Worm (Caenorhabditis elegans) whole organism, young adult: ENCODE data around the gene F49E8.8.

Experiments used
- B0019.2 ChIP-seq: fragments of 200-800 bp; sonication (Bioruptor generic); conservative IDR thresholded peaks from 2 replicates; pipeline ENCODE4 v1.3.6; 2022; ENCODE audit warnings: missing genetic modification reagents, missing genetic modification characterization, missing compliant biosample characterization
- C06A6.2 ChIP-seq: fragments of 200-800 bp; sonication (Bioruptor generic); conservative IDR thresholded peaks from 2 replicates; pipeline ENCODE4 v1.3.6; 2022; ENCODE audit warnings: missing genetic modification characterization, missing compliant biosample characterization
- C17E4.6 ChIP-seq: fragments of 200-800 bp; sonication (Bioruptor generic); IDR thresholded peaks from 2 replicates; pipeline ENCODE4 v1.3.6; 2022; ENCODE audit warnings: missing genetic modification reagents, missing genetic modification characterization, missing compliant biosample characterization
- D2030.7 ChIP-seq: fragments of 200-800 bp; sonication (Bioruptor generic); IDR thresholded peaks from 2 replicates; pipeline ENCODE4 v1.3.6; 2022; ENCODE audit warnings: missing genetic modification reagents, missing genetic modification characterization, missing compliant biosample characterization
- F52B5.7 ChIP-seq: sonication (generic microtip); optimal IDR thresholded peaks from 2 replicates; lab custom pipeline; 2016; ENCODE audit warnings: mild to moderate bottlenecking, missing genetic modification characterization, missing compliant biosample characterization
- ZK185.1 ChIP-seq: sonication (generic microtip); optimal IDR thresholded peaks from 2 replicates; lab custom pipeline; 2016; ENCODE audit warnings: mild to moderate bottlenecking, missing genetic modification characterization, missing compliant biosample characterization; ENCODE audit not compliant: poor library complexity, severe bottlenecking
- akir-1 ChIP-seq: fragments of 200-800 bp; sonication (Bioruptor generic); optimal IDR thresholded peaks from 2 replicates; lab custom pipeline; 2018; ENCODE audit warnings: mild to moderate bottlenecking, missing genetic modification characterization, moderate library complexity, missing compliant biosample characterization
- attf-3 ChIP-seq: fragments of 200-800 bp; sonication (Bioruptor generic); conservative IDR thresholded peaks from 2 replicates; pipeline ENCODE4 v1.3.6; 2022; ENCODE audit warnings: missing genetic modification reagents, missing genetic modification characterization, missing compliant biosample characterization
- attf-5 ChIP-seq: fragments of 200-800 bp; sonication (Bioruptor generic); optimal IDR thresholded peaks from 2 replicates; lab custom pipeline; 2018; ENCODE audit warnings: mild to moderate bottlenecking, missing genetic modification characterization, missing compliant biosample characterization
- attf-6 ChIP-seq: fragments of 200-800 bp; sonication (Bioruptor generic); IDR thresholded peaks from 2 replicates; pipeline ENCODE4 v1.3.6; 2022; ENCODE audit warnings: missing genetic modification reagents, missing genetic modification characterization, missing compliant biosample characterization
- cebp-1 ChIP-seq, 2 experiments: fragments of 200-800 bp in 1 of 2; sonication (Bioruptor generic) in 1 of 2; sonication (generic microtip) in 1 of 2; IDR thresholded peaks in 1 of 2; optimal IDR thresholded peaks in 1 of 2; 2 replicates each; pipeline versions ENCODE4 v1.3.6 to Lab custom; 2017 to 2022; ENCODE audit warnings: missing compliant biosample characterization in 2 of 2, missing genetic modification characterization in 2 of 2, mild to moderate bottlenecking in 1 of 2, missing genetic modification reagents in 1 of 2, moderate library complexity in 1 of 2
- cebp-2 ChIP-seq: fragments of 200-800 bp; sonication (Bioruptor generic); IDR thresholded peaks from 2 replicates; pipeline ENCODE4 v1.3.6; 2022; ENCODE audit warnings: missing genetic modification characterization, missing compliant biosample characterization
- ceh-100 ChIP-seq: fragments of 200-800 bp; sonication (Bioruptor generic); IDR thresholded peaks from 2 replicates; pipeline ENCODE4 v1.3.6; 2022; ENCODE audit warnings: missing genetic modification reagents, missing genetic modification characterization, missing compliant biosample characterization
- ceh-27 ChIP-seq: fragments of 200-800 bp; sonication (Bioruptor generic); optimal IDR thresholded peaks from 2 replicates; lab custom pipeline; 2018; ENCODE audit warnings: mild to moderate bottlenecking, missing genetic modification characterization, moderate library complexity, missing compliant biosample characterization
- ceh-40 ChIP-seq: fragments of 200-800 bp; sonication (Bioruptor generic); IDR thresholded peaks from 2 replicates; pipeline ENCODE4 v1.3.6; 2022; ENCODE audit warnings: missing genetic modification characterization, missing compliant biosample characterization
- ceh-58 ChIP-seq: fragments of 200-800 bp; sonication (Bioruptor generic); IDR thresholded peaks from 2 replicates; pipeline ENCODE4 v1.3.6; 2022; ENCODE audit warnings: missing genetic modification characterization, missing compliant biosample characterization
- ceh-79 ChIP-seq: sonication (generic microtip); optimal IDR thresholded peaks from 2 replicates; lab custom pipeline; 2017; ENCODE audit warnings: mild to moderate bottlenecking, missing genetic modification characterization, missing compliant biosample characterization
- chd-7 ChIP-seq: sonication (generic microtip); optimal IDR thresholded peaks from 2 replicates; lab custom pipeline; 2016; ENCODE audit warnings: mild to moderate bottlenecking, missing genetic modification characterization, moderate library complexity, missing compliant biosample characterization
- dpff-1 ChIP-seq: sonication (generic microtip); optimal IDR thresholded peaks from 2 replicates; lab custom pipeline; 2017; ENCODE audit warnings: mild to moderate bottlenecking, missing genetic modification characterization, missing compliant biosample characterization
- egl-44 ChIP-seq: fragments of 200-800 bp; sonication (Bioruptor generic); IDR thresholded peaks from 2 replicates; pipeline ENCODE4 v1.3.6; 2022; ENCODE audit warnings: missing genetic modification reagents, missing genetic modification characterization, missing compliant biosample characterization
- ekl-4 ChIP-seq: fragments of 200-800 bp; sonication (Bioruptor generic); IDR thresholded peaks from 2 replicates; pipeline ENCODE4 v1.3.6; 2022; ENCODE audit warnings: missing genetic modification reagents, missing genetic modification characterization, missing compliant biosample characterization
- him-1 ChIP-seq: sonication (generic microtip); optimal IDR thresholded peaks from 2 replicates; lab custom pipeline; 2016; ENCODE audit warnings: missing genotype, missing genetic modification reagents, missing genetic modification characterization, missing compliant biosample characterization
- hlh-12 ChIP-seq: sonication (generic microtip); optimal IDR thresholded peaks from 2 replicates; lab custom pipeline; 2016; ENCODE audit warnings: missing genetic modification characterization, missing compliant biosample characterization
- hmg-1.2 ChIP-seq: fragments of 200-800 bp; sonication (Bioruptor generic); IDR thresholded peaks from 2 replicates; pipeline ENCODE4 v1.3.6; 2022; ENCODE audit warnings: missing genetic modification reagents, missing genetic modification characterization, missing compliant biosample characterization
- hmg-20 ChIP-seq: fragments of 200-800 bp; sonication (Bioruptor generic); IDR thresholded peaks from 2 replicates; pipeline ENCODE4 v1.3.6; 2022; ENCODE audit warnings: missing genetic modification reagents, missing genetic modification characterization, missing compliant biosample characterization
- hrde-1 ChIP-seq: sonication (generic microtip); optimal IDR thresholded peaks from 2 replicates; lab custom pipeline; 2016; ENCODE audit warnings: missing genetic modification characterization, mild to moderate bottlenecking, missing compliant biosample characterization, moderate library complexity, missing genotype, missing genetic modification reagents, borderline replicate concordance
- let-607 ChIP-seq, 2 experiments: fragments of 200-800 bp in 1 of 2; sonication (Bioruptor generic) in 1 of 2; sonication (generic microtip) in 1 of 2; optimal IDR thresholded peaks; 2 replicates each; lab custom pipeline; 2016 to 2018; ENCODE audit warnings: mild to moderate bottlenecking in 2 of 2, missing compliant biosample characterization in 2 of 2, missing genetic modification characterization in 2 of 2, moderate library complexity in 2 of 2, missing genotype in 1 of 2
- lin-26 ChIP-seq: fragments of 200-800 bp; sonication (Bioruptor generic); IDR thresholded peaks from 2 replicates; pipeline ENCODE4 v1.3.6; 2022; ENCODE audit warnings: missing genetic modification reagents, missing genetic modification characterization, missing compliant biosample characterization
- madf-10 ChIP-seq: sonication (generic microtip); optimal IDR thresholded peaks from 2 replicates; lab custom pipeline; 2016; ENCODE audit warnings: mild to moderate bottlenecking, missing genetic modification characterization, missing compliant biosample characterization
- madf-6 ChIP-seq: fragments of 200-800 bp; sonication (Bioruptor generic); IDR thresholded peaks from 2 replicates; pipeline ENCODE4 v1.3.6; 2022; ENCODE audit warnings: missing genetic modification reagents, missing genetic modification characterization, missing compliant biosample characterization
- madf-8 ChIP-seq: fragments of 200-800 bp; sonication (Bioruptor generic); conservative IDR thresholded peaks from 2 replicates; pipeline ENCODE4 v1.3.6; 2022; ENCODE audit warnings: missing genetic modification reagents, missing genetic modification characterization, missing compliant biosample characterization
- mcd-1 ChIP-seq: fragments of 200-800 bp; sonication (Bioruptor generic); IDR thresholded peaks from 2 replicates; pipeline ENCODE4 v1.3.6; 2022; ENCODE audit warnings: missing genetic modification reagents, missing genetic modification characterization, missing compliant biosample characterization
- nfyb-1 ChIP-seq: fragments of 200-800 bp; sonication (Bioruptor generic); IDR thresholded peaks from 2 replicates; pipeline ENCODE4 v1.3.6; 2022; ENCODE audit warnings: missing genetic modification reagents, missing genetic modification characterization, missing compliant biosample characterization
- nhr-80 ChIP-seq: sonication (generic microtip); optimal IDR thresholded peaks from 2 replicates; lab custom pipeline; 2016; ENCODE audit warnings: missing genetic modification characterization, missing compliant biosample characterization
- sea-2 ChIP-seq: fragments of 200-800 bp; sonication (Bioruptor generic); IDR thresholded peaks from 2 replicates; pipeline ENCODE4 v1.3.6; 2022; ENCODE audit warnings: missing genetic modification characterization, missing compliant biosample characterization
- snpc-1.3 ChIP-seq: sonication (generic microtip); optimal IDR thresholded peaks from 2 replicates; lab custom pipeline; 2017; ENCODE audit warnings: missing genetic modification characterization, mild to moderate bottlenecking, missing compliant biosample characterization, antibody characterized with exemption, moderate library complexity, missing genotype, missing genetic modification reagents; ENCODE audit not compliant: insufficient read depth
- snpc-4 ChIP-seq, 5 experiments: fragments of 150-350 bp in 1 of 5; sonication (generic microtip) in 4 of 5; optimal IDR thresholded peaks; 2 replicates each; lab custom pipeline; 2014 to 2018; ENCODE audit warnings: missing genetic modification characterization in 5 of 5, missing biosample characterization in 3 of 5, antibody characterized with exemption in 2 of 5, mild to moderate bottlenecking in 2 of 5, missing compliant biosample characterization in 2 of 5, missing genotype in 2 of 5, moderate library complexity in 2 of 5, missing genetic modification reagents in 1 of 5
- tlf-1 ChIP-seq: fragments of 200-800 bp; sonication (Bioruptor generic); optimal IDR thresholded peaks from 2 replicates; lab custom pipeline; 2018; ENCODE audit warnings: mild to moderate bottlenecking, missing genetic modification characterization, missing compliant biosample characterization
- xnd-1 ChIP-seq: sonication (generic microtip); optimal IDR thresholded peaks from 2 replicates; lab custom pipeline; 2016; ENCODE audit warnings: missing genotype, missing genetic modification reagents, missing genetic modification characterization, missing compliant biosample characterization
- ztf-18 ChIP-seq: sonication (generic microtip); optimal IDR thresholded peaks from 2 replicates; lab custom pipeline; 2016; ENCODE audit warnings: missing genotype, mild to moderate bottlenecking, missing genetic modification characterization, missing compliant biosample characterization
- ztf-25 ChIP-seq: fragments of 200-800 bp; sonication (Bioruptor generic); IDR thresholded peaks from 2 replicates; pipeline ENCODE4 v1.3.6; 2022; ENCODE audit warnings: missing genetic modification reagents, missing genetic modification characterization, missing compliant biosample characterization

F49E8.8 gene

DNA sequence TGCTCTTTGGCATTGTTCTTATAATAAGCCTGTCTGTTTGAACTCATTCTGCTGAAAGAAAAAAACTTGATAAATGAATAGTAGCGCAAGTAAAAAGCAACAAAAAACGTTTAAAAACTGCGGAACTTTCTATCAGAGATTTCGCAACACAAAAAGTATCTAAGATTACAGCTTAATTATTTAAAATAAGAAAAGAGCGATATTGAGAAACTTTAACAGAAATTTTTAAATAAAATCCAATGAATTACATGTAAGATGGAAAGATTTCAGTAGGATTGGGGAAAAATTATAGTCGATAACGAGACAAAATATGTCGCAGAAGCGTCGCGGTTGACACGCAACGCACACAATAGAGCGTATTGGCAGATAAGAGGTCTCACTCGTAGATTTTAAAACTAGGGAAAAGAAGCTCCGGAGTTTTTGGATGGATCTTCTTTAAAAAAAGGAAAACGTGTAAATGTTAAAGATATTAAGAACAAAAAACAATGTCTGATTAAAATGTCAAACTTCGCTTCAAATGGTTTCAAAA lies 5.2 kb downstream of the F49E8.8 start, which contains the start of gene ima-3 (continued):
- TF ChIP-seq attf-5 (peak; percentile 86), him-1 (tag; lab: Kevin White, UChicago) (no peak), madf-10 (tag; lab: Kevin White, UChicago) (no peak), hrde-1 (tag; lab: Kevin White, UChicago) (no peak), F52B5.7 (tag; lab: Kevin White, UChicago) (no peak), C06A6.2 (GFP tag; lab: Robert Waterston, UW) (no peak), sea-2 (GFP tag; lab: Robert Waterston, UW) (no peak), cebp-2 (GFP tag; lab: Robert Waterston, UW) (no peak), lin-26 (GFP tag; lab: Robert Waterston, UW) (no peak), madf-6 (GFP tag; lab: Robert Waterston, UW) (no peak), snpc-1.3 (tag; lab: Kevin White, UChicago) (no peak), ZK185.1 (tag; lab: Kevin White, UChicago) (no peak), xnd-1 (no peak), ceh-27 (no peak), ztf-25 (GFP tag; lab: Robert Waterston, UW) (no peak), ceh-58 (GFP tag; lab: Robert Waterston, UW) (no peak), madf-8 (no peak), hmg-20 (GFP tag; lab: Robert Waterston, UW) (no peak), ekl-4 (GFP tag; lab: Robert Waterston, UW) (no peak), let-607 (tag; optimal IDR thresholded peaks at IDR 0.05; lab: Kevin White, UChicago) (no peak), ceh-40 (GFP tag; lab: Robert Waterston, UW) (no peak), D2030.7 (GFP tag; lab: Robert Waterston, UW) (no peak; the same call in 1 of the 2 replicates), mcd-1 (GFP tag; lab: Robert Waterston, UW) (0 out of 2 replicates have a peak, but pooled peaks have one; percentile 44), B0019.2 (GFP tag; lab: Robert Waterston, UW) (no peak), nhr-80 (tag; lab: Kevin White, UChicago) (peak; percentile 12), tlf-1 (GFP tag; lab: Kevin White, UChicago) (no peak), ceh-79 (tag; lab: Kevin White, UChicago) (no peak), nfyb-1 (GFP tag; lab: Robert Waterston, UW) (no peak), ztf-18 (no peak), C17E4.6 (GFP tag; lab: Robert Waterston, UW) (no peak), chd-7 (tag; lab: Kevin White, UChicago) (no peak), dpff-1 (tag; lab: Kevin White, UChicago) (no peak), ceh-100 (GFP tag; lab: Robert Waterston, UW) (peak; percentile 56; the same call in 1 of the 2 replicates), akir-1 (GFP tag; lab: Kevin White, UChicago) (no peak), snpc-4 (GFP tag; optimal IDR thresholded peaks at IDR 0.05; lab: Kevin White, UChicago) (no peak), snpc-4 (tag; optimal IDR thresholded peaks at IDR 0.05; lab: Kevin White, UChicago) (peak in 1 of 4 experiments; percentile 63), hmg-1.2 (GFP tag; lab: Robert Waterston, UW) (no peak), cebp-1 (GFP tag; IDR thresholded peaks at IDR 0.05; lab: Robert Waterston, UW) (no peak), cebp-1 (tag; optimal IDR thresholded peaks at IDR 0.05; lab: Kevin White, UChicago) (peak; percentile 75), egl-44 (GFP tag; lab: Robert Waterston, UW) (no peak), hlh-12 (tag; lab: Kevin White, UChicago) (no peak), attf-3 (no peak), attf-6 (GFP tag; lab: Robert Waterston, UW) (no peak)
